Fruit fly (Drosophila melanogaster): Measurements from ENCODE around the gene Arp3.

- TF ChIP-seq Smox (GFP tag; optimal IDR thresholded peaks at IDR 0.05): peak; percentile 28
- peak; percentile 38 for TF ChIP-seq CG6792 (GFP tag; optimal IDR thresholded peaks at IDR 0.05)
- TF ChIP-seq fkh (GFP tag; optimal IDR thresholded peaks at IDR 0.05): peak; percentile 88
- peak; percentile 58 for TF ChIP-seq esn (GFP tag; optimal IDR thresholded peaks at IDR 0.05)
- no peak for TF ChIP-seq Lpt (GFP tag; optimal IDR thresholded peaks at IDR 0.05)
- no peak for TF ChIP-seq Hr38 (GFP tag; optimal IDR thresholded peaks at IDR 0.05)
- TF ChIP-seq Hr39 (GFP tag; optimal IDR thresholded peaks at IDR 0.05): no peak
- peak; percentile 71 for TF ChIP-seq CG6854 (GFP tag; optimal IDR thresholded peaks at IDR 0.05)
- no peak for TF ChIP-seq Ets21C (GFP tag; optimal IDR thresholded peaks at IDR 0.05)
Measured at dm6 chr3L:8081822-8082221, 33.9 kb downstream of the Arp3 start.

Measured in whole organism, prepupa.